Worm (Caenorhabditis elegans): Measurements from ENCODE around the gene Y75B8A.8.
A peak's percentile ranks its signal among the peaks of the same experiment; 100 is the strongest.

The Y75B8A.8 gene

ce11 chrIII:12149958-12150357, 10.6 kb upstream of the Y75B8A.8 start:
- no peak for TF ChIP-seq hmbx-1 (tag; optimal IDR thresholded peaks at IDR 0.05)
- TF ChIP-seq aly-1 (tag; optimal IDR thresholded peaks at IDR 0.05), result peak; percentile 30
- TF ChIP-seq ets-7 (tag; optimal IDR thresholded peaks at IDR 0.05), result no peak
- no peak for TF ChIP-seq sea-1 (GFP tag; conservative IDR thresholded peaks at IDR 0.05)
- TF ChIP-seq tbx-11 (GFP tag; IDR thresholded peaks at IDR 0.05), result no peak
- no peak for TF ChIP-seq ama-1 (optimal IDR thresholded peaks at IDR 0.05)
- TF ChIP-seq scrt-1 (GFP tag; IDR thresholded peaks at IDR 0.05), result no peak

- TF ChIP-seq sea-1 (GFP tag; conservative IDR thresholded peaks at IDR 0.05), result no peak
- TF ChIP-seq pes-1 (GFP tag; IDR thresholded peaks at IDR 0.05), result no peak
- no peak for TF ChIP-seq ama-1 (optimal IDR thresholded peaks at IDR 0.05)
- no peak for TF ChIP-seq ets-7 (tag; optimal IDR thresholded peaks at IDR 0.05)
- TF ChIP-seq aly-1 (tag; optimal IDR thresholded peaks at IDR 0.05), result no peak
- no peak for TF ChIP-seq flt-1 (GFP tag; IDR thresholded peaks at IDR 0.05)
- no peak for TF ChIP-seq hmg-4 (GFP tag; optimal IDR thresholded peaks at IDR 0.05)
- TF ChIP-seq scrt-1 (GFP tag; IDR thresholded peaks at IDR 0.05), result no peak
- TF ChIP-seq F13C5.2 (tag; optimal IDR thresholded peaks at IDR 0.05), result no peak
- no peak for TF ChIP-seq ceh-36 (tag; optimal IDR thresholded peaks at IDR 0.05)
- TF ChIP-seq ceh-13 (GFP tag; optimal IDR thresholded peaks at IDR 0.05), result no peak
- no peak for TF ChIP-seq tbx-37 (GFP tag; conservative IDR thresholded peaks at IDR 0.05)
- no peak for TF ChIP-seq tra-4 (tag; optimal IDR thresholded peaks at IDR 0.05)
- no peak for TF ChIP-seq hnd-1 (tag; optimal IDR thresholded peaks at IDR 0.05)
- TF ChIP-seq B0310.2 (tag; optimal IDR thresholded peaks at IDR 0.05), result no peak
- TF ChIP-seq tbx-11 (GFP tag; IDR thresholded peaks at IDR 0.05), result no peak
- no peak for TF ChIP-seq hmbx-1 (tag; optimal IDR thresholded peaks at IDR 0.05)
Observed at ce11 chrIII:12151100-12151499, 9.5 kb upstream of the Y75B8A.8 start.

- peak; percentile 5 for TF ChIP-seq F13C5.2 (tag; optimal IDR thresholded peaks at IDR 0.05)
- no peak for TF ChIP-seq tbx-11 (GFP tag; IDR thresholded peaks at IDR 0.05)
Observed at ce11 chrIII:12152157-12152556, 8.4 kb upstream of the Y75B8A.8 start.

- no peak for TF ChIP-seq ceh-36 (tag; optimal IDR thresholded peaks at IDR 0.05)
- TF ChIP-seq hmg-4 (GFP tag; optimal IDR thresholded peaks at IDR 0.05), result no peak
- TF ChIP-seq ceh-13 (GFP tag; optimal IDR thresholded peaks at IDR 0.05), result no peak
- no peak for TF ChIP-seq F13C5.2 (tag; optimal IDR thresholded peaks at IDR 0.05)
- TF ChIP-seq scrt-1 (GFP tag; IDR thresholded peaks at IDR 0.05), result no peak
- no peak for TF ChIP-seq tbx-37 (GFP tag; conservative IDR thresholded peaks at IDR 0.05)
- TF ChIP-seq sea-1 (GFP tag; conservative IDR thresholded peaks at IDR 0.05), result no peak
- no peak for TF ChIP-seq tra-4 (tag; optimal IDR thresholded peaks at IDR 0.05)
- no peak for TF ChIP-seq hmbx-1 (tag; optimal IDR thresholded peaks at IDR 0.05)
- TF ChIP-seq hnd-1 (tag; optimal IDR thresholded peaks at IDR 0.05), result no peak
- no peak for TF ChIP-seq aly-1 (tag; optimal IDR thresholded peaks at IDR 0.05)
- no peak for TF ChIP-seq flt-1 (GFP tag; IDR thresholded peaks at IDR 0.05)
- no peak for TF ChIP-seq pes-1 (GFP tag; IDR thresholded peaks at IDR 0.05)
Observed at ce11 chrIII:12152599-12152998, 8.0 kb upstream of the Y75B8A.8 start, which contains the start of gene Y75B8A.7. TSS of gene Y75B8A.7 (plus strand) at chrIII:12152899.

- TF ChIP-seq hnd-1 (tag; optimal IDR thresholded peaks at IDR 0.05), result no peak
- no peak for TF ChIP-seq ceh-36 (tag; optimal IDR thresholded peaks at IDR 0.05)
- TF ChIP-seq sea-1 (GFP tag; conservative IDR thresholded peaks at IDR 0.05), result no peak
- no peak for TF ChIP-seq ama-1 (optimal IDR thresholded peaks at IDR 0.05)
- no peak for TF ChIP-seq flt-1 (GFP tag; IDR thresholded peaks at IDR 0.05)
- TF ChIP-seq aly-1 (tag; optimal IDR thresholded peaks at IDR 0.05), result no peak
- TF ChIP-seq ceh-13 (GFP tag; optimal IDR thresholded peaks at IDR 0.05), result no peak
- TF ChIP-seq B0310.2 (tag; optimal IDR thresholded peaks at IDR 0.05), result no peak
- no peak for TF ChIP-seq hmbx-1 (tag; optimal IDR thresholded peaks at IDR 0.05)
- TF ChIP-seq F13C5.2 (tag; optimal IDR thresholded peaks at IDR 0.05), result no peak
- TF ChIP-seq hmg-4 (GFP tag; optimal IDR thresholded peaks at IDR 0.05), result no peak
- no peak for TF ChIP-seq tbx-11 (GFP tag; IDR thresholded peaks at IDR 0.05)
- no peak for TF ChIP-seq ets-7 (tag; optimal IDR thresholded peaks at IDR 0.05)
- no peak for TF ChIP-seq pes-1 (GFP tag; IDR thresholded peaks at IDR 0.05)
- no peak for TF ChIP-seq tbx-37 (GFP tag; conservative IDR thresholded peaks at IDR 0.05)
Observed at ce11 chrIII:12153514-12153913, 7.0 kb upstream of the Y75B8A.8 start.

ce11 chrIII:12155759-12156158, 4.8 kb upstream of the Y75B8A.8 start:
- TF ChIP-seq ets-7 (tag; optimal IDR thresholded peaks at IDR 0.05) (no peak), ceh-13 (GFP tag; optimal IDR thresholded peaks at IDR 0.05) (no peak), F13C5.2 (tag; optimal IDR thresholded peaks at IDR 0.05) (no peak), tbx-37 (GFP tag; conservative IDR thresholded peaks at IDR 0.05) (no peak), hmg-4 (GFP tag; optimal IDR thresholded peaks at IDR 0.05) (no peak), pes-1 (GFP tag; IDR thresholded peaks at IDR 0.05) (no peak), aly-1 (tag; optimal IDR thresholded peaks at IDR 0.05) (no peak)

- TF ChIP-seq tbx-37 (GFP tag; conservative IDR thresholded peaks at IDR 0.05), result no peak
- TF ChIP-seq ceh-13 (GFP tag; optimal IDR thresholded peaks at IDR 0.05), result no peak
- no peak for TF ChIP-seq flt-1 (GFP tag; IDR thresholded peaks at IDR 0.05)
- no peak for TF ChIP-seq tbx-11 (GFP tag; IDR thresholded peaks at IDR 0.05)
- TF ChIP-seq B0310.2 (tag; optimal IDR thresholded peaks at IDR 0.05), result no peak
- TF ChIP-seq ceh-36 (tag; optimal IDR thresholded peaks at IDR 0.05), result no peak
- no peak for TF ChIP-seq sea-1 (GFP tag; conservative IDR thresholded peaks at IDR 0.05)
- TF ChIP-seq aly-1 (tag; optimal IDR thresholded peaks at IDR 0.05), result no peak
- TF ChIP-seq scrt-1 (GFP tag; IDR thresholded peaks at IDR 0.05), result no peak
- TF ChIP-seq tra-4 (tag; optimal IDR thresholded peaks at IDR 0.05), result no peak
- TF ChIP-seq ets-7 (tag; optimal IDR thresholded peaks at IDR 0.05), result no peak
- no peak for TF ChIP-seq F13C5.2 (tag; optimal IDR thresholded peaks at IDR 0.05)
- no peak for TF ChIP-seq pes-1 (GFP tag; IDR thresholded peaks at IDR 0.05)
- TF ChIP-seq hmbx-1 (tag; optimal IDR thresholded peaks at IDR 0.05), result no peak
- no peak for TF ChIP-seq hmg-4 (GFP tag; optimal IDR thresholded peaks at IDR 0.05)
- no peak for TF ChIP-seq hnd-1 (tag; optimal IDR thresholded peaks at IDR 0.05)
Observed at ce11 chrIII:12156582-12156981, 4.0 kb upstream of the Y75B8A.8 start.

- TF ChIP-seq hmbx-1 (tag; optimal IDR thresholded peaks at IDR 0.05) (no peak), F13C5.2 (tag; optimal IDR thresholded peaks at IDR 0.05) (no peak), tra-4 (tag; optimal IDR thresholded peaks at IDR 0.05) (no peak), scrt-1 (GFP tag; IDR thresholded peaks at IDR 0.05) (no peak), B0310.2 (tag; optimal IDR thresholded peaks at IDR 0.05) (no peak), hmg-4 (GFP tag; optimal IDR thresholded peaks at IDR 0.05) (no peak)
Observed at ce11 chrIII:12157576-12157975, 3.0 kb upstream of the Y75B8A.8 start.

Data from whole organism, early embryonic.